Fruit fly (Drosophila melanogaster) S2 (cell line): ENCODE data around the gene CG14327.

Experiments
- CG8478 ChIP-seq: fragments of >200 bp; optimal IDR thresholded peaks from 2 replicates; lab custom pipeline; 2018
- CTCF ChIP-seq, 2 experiments: fragments of >200 bp; optimal IDR thresholded peaks; 2 replicates each; lab custom pipeline; 2018

CG14327 gene

dm6 chr3R:17624549-17624948 is 11.0 kb downstream of the CG14327 start:
- no peak for TF ChIP-seq CTCF (optimal IDR thresholded peaks at IDR 0.05; lab: Kevin White, UChicago)

dm6 chr3R:17624968-17625367 is 11.5 kb downstream of the CG14327 start, which contains the start of gene AttD:
Gene AttD (plus strand): TSS chr3R:17625268.
- TF ChIP-seq CG8478 (lab: Kevin White, UChicago) (no peak), CTCF (optimal IDR thresholded peaks at IDR 0.05; lab: Kevin White, UChicago) (no peak)

dm6 chr3R:17626827-17627226 is 13.3 kb downstream of the CG14327 start, which contains the start of gene CG14325:
Gene CG14325 (plus strand): TSS chr3R:17627127.
- TF ChIP-seq CG8478 (lab: Kevin White, UChicago), result no peak
- TF ChIP-seq CTCF (optimal IDR thresholded peaks at IDR 0.05; lab: Kevin White, UChicago), result no peak

dm6 chr3R:17630417-17630816 is 16.9 kb downstream of the CG14327 start, which contains the start of gene CG43175:
Gene CG43175 (plus strand): TSS chr3R:17630717.
- TF ChIP-seq CTCF (optimal IDR thresholded peaks at IDR 0.05; lab: Kevin White, UChicago), result no peak
- no peak for TF ChIP-seq CG8478 (lab: Kevin White, UChicago)

- TF ChIP-seq CTCF (optimal IDR thresholded peaks at IDR 0.05; lab: Kevin White, UChicago), result no peak
- TF ChIP-seq CG8478 (lab: Kevin White, UChicago), result no peak
Measured at dm6 chr3R:17631176-17631865, 17.8 kb downstream of the CG14327 start.

dm6 chr3R:17644019-17644418 is 30.5 kb downstream of the CG14327 start:
- TF ChIP-seq CG8478 (lab: Kevin White, UChicago), result no peak
- no peak for TF ChIP-seq CTCF (optimal IDR thresholded peaks at IDR 0.05; lab: Kevin White, UChicago)

- TF ChIP-seq CTCF (optimal IDR thresholded peaks at IDR 0.05; lab: Kevin White, UChicago) (no peak), CG8478 (lab: Kevin White, UChicago) (no peak)
Measured at dm6 chr3R:17645239-17645638, 31.7 kb downstream of the CG14327 start.

dm6 chr3R:17646102-17647050 is 32.9 kb downstream of the CG14327 start:
- TF ChIP-seq CTCF (optimal IDR thresholded peaks at IDR 0.05; lab: Kevin White, UChicago), result no peak
- TF ChIP-seq CG8478 (lab: Kevin White, UChicago), result no peak

dm6 chr3R:17647444-17647843 is 33.9 kb downstream of the CG14327 start, which contains the start of gene CG14322:
Gene CG14322 (plus strand): TSS chr3R:17647679.
- TF ChIP-seq CTCF (optimal IDR thresholded peaks at IDR 0.05; lab: Kevin White, UChicago) (no peak), CG8478 (lab: Kevin White, UChicago) (no peak)

dm6 chr3R:17653879-17654278 is 40.4 kb downstream of the CG14327 start:
- TF ChIP-seq CTCF (optimal IDR thresholded peaks at IDR 0.05; lab: Kevin White, UChicago), result no peak
- TF ChIP-seq CG8478 (lab: Kevin White, UChicago), result no peak

dm6 chr3R:17655040-17655439 is 41.5 kb downstream of the CG14327 start:
- TF ChIP-seq CTCF (optimal IDR thresholded peaks at IDR 0.05; lab: Kevin White, UChicago) (no peak), CG8478 (lab: Kevin White, UChicago) (no peak)

- no peak for TF ChIP-seq CTCF (optimal IDR thresholded peaks at IDR 0.05; lab: Kevin White, UChicago)
- no peak for TF ChIP-seq CG8478 (lab: Kevin White, UChicago)
Measured at dm6 chr3R:17656923-17657322, 43.4 kb downstream of the CG14327 start.
